Worm (Caenorhabditis elegans): ENCODE data around the gene Y32F6A.4.
A peak's percentile ranks its signal among the peaks of the same experiment; 100 is the strongest.

Gene Y32F6A.4

ce11 chrV:10463276-10463675, 29.4 kb upstream of the Y32F6A.4 start, which contains the start of gene F22E12.3:
Gene F22E12.3, minus strand, starts transcription at chrV:10463376.
- no peak for TF ChIP-seq F13H6.1 (tag; optimal IDR thresholded peaks at IDR 0.05)

ce11 chrV:10462066-10462465, 28.2 kb upstream of the Y32F6A.4 start, which contains the start of gene chw-1:
Gene chw-1, plus strand, starts transcription at chrV:10462282.
- TF ChIP-seq nhr-25 (tag; optimal IDR thresholded peaks at IDR 0.05) (peak; percentile 9), ceh-82 (tag; optimal IDR thresholded peaks at IDR 0.05) (no peak)

- TF ChIP-seq sma-3 (GFP tag; optimal IDR thresholded peaks at IDR 0.05) (peak; percentile 10), dmd-4 (tag; optimal IDR thresholded peaks at IDR 0.05) (no peak), fos-1 (tag; optimal IDR thresholded peaks at IDR 0.05) (peak; percentile 2), nhr-21 (tag; optimal IDR thresholded peaks at IDR 0.05) (peak; percentile 25), ZK546.5 (tag; optimal IDR thresholded peaks at IDR 0.05) (no peak), sma-9 (GFP tag; optimal IDR thresholded peaks at IDR 0.05) (peak; percentile 17), sma-9 (tag; optimal IDR thresholded peaks at IDR 0.05) (no peak), nhr-23 (tag; optimal IDR thresholded peaks at IDR 0.05) (no peak)
These were observed 26.8 kb upstream of the Y32F6A.4 start for ce11 chrV:10460685-10461084.

DNA sequence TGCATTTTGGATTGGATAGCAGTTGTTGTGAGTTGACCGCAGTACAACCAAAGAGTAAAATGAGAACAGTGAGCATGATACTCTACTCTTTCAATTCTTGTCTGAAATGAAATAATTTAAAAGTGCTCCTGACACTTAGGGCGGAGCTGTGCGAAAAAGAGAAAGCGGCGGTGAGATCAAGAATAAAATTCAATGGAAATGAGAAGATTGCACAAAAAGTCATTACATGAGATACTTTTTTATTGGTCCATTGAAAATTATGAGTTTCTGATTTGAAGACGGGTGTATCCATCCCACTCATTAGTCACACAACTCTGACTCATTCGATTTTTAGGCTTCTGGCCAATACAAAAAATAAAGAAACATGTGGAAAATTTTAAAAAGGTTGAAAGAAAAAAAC, 23.4 kb upstream of the Y32F6A.4 start, which contains the start of gene F22E12.1:
Gene F22E12.1, minus strand, starts transcription at position 101 of the 400 bp plus-strand sequence.
- TF ChIP-seq gmeb-1 (tag; optimal IDR thresholded peaks at IDR 0.05): no peak
- TF ChIP-seq alr-1 (tag; optimal IDR thresholded peaks at IDR 0.05): no peak
- TF ChIP-seq C34F6.9 (tag; optimal IDR thresholded peaks at IDR 0.05): no peak
- no peak for TF ChIP-seq ZK546.5 (tag; optimal IDR thresholded peaks at IDR 0.05)
- TF ChIP-seq ztf-11 (tag; optimal IDR thresholded peaks at IDR 0.05): no peak
- TF ChIP-seq lin-13 (GFP tag; optimal IDR thresholded peaks at IDR 0.05): no peak
- no peak for TF ChIP-seq nhr-12 (tag; optimal IDR thresholded peaks at IDR 0.05)
- TF ChIP-seq Y55F3AM.14 (GFP tag; optimal IDR thresholded peaks at IDR 0.05): no peak
- TF ChIP-seq nhr-25 (tag; optimal IDR thresholded peaks at IDR 0.05): no peak
- no peak for TF ChIP-seq sma-3 (GFP tag; optimal IDR thresholded peaks at IDR 0.05)
- no peak for TF ChIP-seq nhr-129 (tag; optimal IDR thresholded peaks at IDR 0.05)
- no peak for TF ChIP-seq ceh-82 (tag; optimal IDR thresholded peaks at IDR 0.05)
- no peak for TF ChIP-seq lin-11 (tag; optimal IDR thresholded peaks at IDR 0.05)
- no peak for TF ChIP-seq crh-2 (tag; optimal IDR thresholded peaks at IDR 0.05)
- no peak for TF ChIP-seq sem-4 (tag; optimal IDR thresholded peaks at IDR 0.05)
- no peak for TF ChIP-seq dmd-4 (tag; optimal IDR thresholded peaks at IDR 0.05)

DNA sequence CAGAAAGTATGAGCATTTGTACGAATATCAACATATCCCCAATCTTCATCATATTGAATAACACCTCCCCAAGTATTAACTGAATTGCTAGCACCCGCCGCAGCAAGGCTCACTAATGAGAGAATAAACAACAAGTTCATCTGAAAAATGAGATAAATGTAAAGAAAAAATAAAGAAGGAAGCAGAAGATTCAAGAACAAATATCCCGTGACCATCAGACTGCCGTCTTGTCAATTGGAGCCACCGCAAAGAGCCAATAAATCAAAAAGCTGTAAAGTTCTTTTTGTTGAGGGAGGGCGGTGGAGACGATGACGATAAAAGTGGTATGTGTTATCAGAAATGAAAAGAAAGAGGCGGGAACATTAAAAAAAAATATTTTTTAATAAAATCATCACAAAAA, 19.6 kb upstream of the Y32F6A.4 start, which contains the start of gene Y32F6A.5:
Gene Y32F6A.5, minus strand, starts transcription at position 140 of the 400 bp plus-strand sequence.
- TF ChIP-seq alr-1 (tag; optimal IDR thresholded peaks at IDR 0.05) (no peak), nhr-129 (tag; optimal IDR thresholded peaks at IDR 0.05) (no peak), ztf-4 (tag; optimal IDR thresholded peaks at IDR 0.05) (no peak), blmp-1 (tag; optimal IDR thresholded peaks at IDR 0.05; ENCODE audit: insufficient read depth) (no peak), unc-39 (tag; optimal IDR thresholded peaks at IDR 0.05) (no peak), nhr-10 (tag; optimal IDR thresholded peaks at IDR 0.05) (no peak), sma-9 (GFP tag; optimal IDR thresholded peaks at IDR 0.05) (peak; percentile 11), sma-9 (tag; optimal IDR thresholded peaks at IDR 0.05) (no peak), unc-62 (GFP tag; optimal IDR thresholded peaks at IDR 0.05) (no peak), zag-1 (tag; optimal IDR thresholded peaks at IDR 0.05) (no peak), crh-2 (tag; optimal IDR thresholded peaks at IDR 0.05) (no peak), skn-1 (tag; optimal IDR thresholded peaks at IDR 0.05) (no peak), C34F6.9 (tag; optimal IDR thresholded peaks at IDR 0.05) (peak; percentile 26), sma-3 (GFP tag; optimal IDR thresholded peaks at IDR 0.05) (no peak), snpc-4 (tag; optimal IDR thresholded peaks at IDR 0.05) (no peak), ceh-16 (tag; optimal IDR thresholded peaks at IDR 0.05) (no peak), lin-13 (GFP tag; optimal IDR thresholded peaks at IDR 0.05) (no peak), ceh-82 (tag; optimal IDR thresholded peaks at IDR 0.05) (no peak), nhr-6 (tag; optimal IDR thresholded peaks at IDR 0.05) (no peak)
